Worm (Caenorhabditis elegans) whole organism, L4 larva: ENCODE results near the gene gei-8.

Source experiments
- D1046.2 ChIP-seq: fragments of 200-800 bp; sonication (Bioruptor generic); IDR thresholded peaks from 2 replicates; pipeline ENCODE4 v1.3.6; 2022; ENCODE audit warnings: missing genetic modification characterization, missing compliant biosample characterization
- T20F7.1 ChIP-seq: fragments of 200-800 bp; sonication (Bioruptor generic); optimal IDR thresholded peaks from 2 replicates; lab custom pipeline; 2018; ENCODE audit warnings: mild to moderate bottlenecking, missing genetic modification characterization, missing compliant biosample characterization
- T26A8.4 ChIP-seq: fragments of 200-800 bp; sonication (Bioruptor generic); IDR thresholded peaks from 2 replicates; pipeline ENCODE4 v1.3.6; 2022; ENCODE audit warnings: missing genetic modification characterization, missing compliant biosample characterization
- Y5F2A.4 ChIP-seq: fragments of 200-800 bp; sonication (Bioruptor generic); optimal IDR thresholded peaks from 2 replicates; lab custom pipeline; 2018; ENCODE audit warnings: mild to moderate bottlenecking, missing genetic modification characterization, missing compliant biosample characterization
- Y75B8A.6 ChIP-seq: fragments of 200-800 bp; sonication (Bioruptor generic); IDR thresholded peaks from 2 replicates; pipeline ENCODE4 v1.3.6; 2022; ENCODE audit warnings: missing genetic modification reagents, missing genetic modification characterization, missing compliant biosample characterization
- aha-1 ChIP-seq: fragments of 150-350 bp; peaks from one replicate; lab custom pipeline; 2014; ENCODE audit warnings: missing biosample characterization, missing genetic modification characterization
- aly-2 ChIP-seq: sonication (generic microtip); optimal IDR thresholded peaks from 2 replicates; lab custom pipeline; 2018; ENCODE audit warnings: missing biosample characterization, missing genetic modification characterization
- ama-1 ChIP-seq: fragments of 150-350 bp; optimal IDR thresholded peaks from 2 replicates; lab custom pipeline; 2014; ENCODE audit warnings: inconsistent platforms, mixed read lengths
- arid-1 ChIP-seq: fragments of 200-800 bp; sonication (Bioruptor generic); conservative IDR thresholded peaks from 2 replicates; pipeline ENCODE4 v1.3.6; 2022; ENCODE audit warnings: missing genetic modification reagents, missing genetic modification characterization, missing compliant biosample characterization
- attf-4 ChIP-seq: sonication (generic microtip); optimal IDR thresholded peaks from 3 replicates; lab custom pipeline; 2017; ENCODE audit warnings: missing biosample characterization, missing genetic modification characterization
- ceh-28 ChIP-seq: fragments of 150-350 bp; optimal IDR thresholded peaks from 2 replicates; lab custom pipeline; 2014; ENCODE audit warnings: missing biosample characterization, missing genetic modification reagents, missing genetic modification characterization
- ceh-62 ChIP-seq: sonication (generic microtip); optimal IDR thresholded peaks from 2 replicates; lab custom pipeline; 2017; ENCODE audit warnings: missing biosample characterization, missing genetic modification characterization
- ceh-82 ChIP-seq: sonication (generic microtip); optimal IDR thresholded peaks from 2 replicates; lab custom pipeline; 2017; ENCODE audit warnings: missing biosample characterization, missing genetic modification characterization
- daf-12 ChIP-seq: fragments of 150-350 bp; optimal IDR thresholded peaks from 2 replicates; lab custom pipeline; 2014; ENCODE audit warnings: missing biosample characterization, missing genetic modification reagents, missing genetic modification characterization
- daf-16 ChIP-seq, 3 experiments: sonication (generic microtip); optimal IDR thresholded peaks; 2 replicates each; lab custom pipeline; 2016 to 2017; ENCODE audit warnings: missing genetic modification characterization in 3 of 3, missing genetic modification reagents in 3 of 3, mild to moderate bottlenecking in 2 of 3, missing compliant biosample characterization in 2 of 3, missing biosample characterization in 1 of 3, moderate library complexity in 1 of 3
- daf-8 ChIP-seq: fragments of 200-800 bp; sonication (Bioruptor generic); IDR thresholded peaks from 2 replicates; pipeline ENCODE4 v1.3.6; 2022; ENCODE audit warnings: missing genetic modification characterization, missing compliant biosample characterization
- dmd-6 ChIP-seq: fragments of 200-800 bp; sonication (Bioruptor generic); IDR thresholded peaks from 2 replicates; pipeline ENCODE4 v1.3.6; 2022; ENCODE audit warnings: missing genetic modification reagents, missing genetic modification characterization, missing compliant biosample characterization
- dmd-8 ChIP-seq: fragments of 200-800 bp; sonication (Bioruptor generic); IDR thresholded peaks from 2 replicates; pipeline ENCODE4 v1.3.6; 2022; ENCODE audit warnings: missing genetic modification characterization, missing compliant biosample characterization
- dmd-9 ChIP-seq: fragments of 200-800 bp; sonication (Bioruptor generic); IDR thresholded peaks from 2 replicates; pipeline ENCODE4 v1.3.6; 2022; ENCODE audit warnings: missing genetic modification reagents, missing genetic modification characterization, missing compliant biosample characterization
- dpl-1 ChIP-seq: fragments of 150-350 bp; optimal IDR thresholded peaks from 2 replicates; lab custom pipeline; 2014; ENCODE audit warnings: missing biosample characterization, missing genetic modification reagents, missing genetic modification characterization
- gei-8 ChIP-seq: fragments of 200-800 bp; sonication (Bioruptor generic); optimal IDR thresholded peaks from 2 replicates; lab custom pipeline; 2018; ENCODE audit warnings: mild to moderate bottlenecking, missing genetic modification characterization, missing compliant biosample characterization
- lim-7 ChIP-seq: fragments of 200-800 bp; sonication (Bioruptor generic); IDR thresholded peaks from 2 replicates; pipeline ENCODE4 v1.3.6; 2022; ENCODE audit warnings: missing genetic modification characterization, missing compliant biosample characterization
- lin-1 ChIP-seq: fragments of 200-800 bp; sonication (Bioruptor generic); IDR thresholded peaks from 2 replicates; pipeline ENCODE4 v1.3.6; 2022; ENCODE audit warnings: missing genetic modification reagents, missing genetic modification characterization, missing compliant biosample characterization
- lin-13 ChIP-seq: fragments of 150-350 bp; optimal IDR thresholded peaks from 2 replicates; lab custom pipeline; 2014; ENCODE audit warnings: missing biosample characterization, missing genetic modification reagents, missing genetic modification characterization
- lin-29 ChIP-seq: fragments of 200-800 bp; sonication (Bioruptor generic); IDR thresholded peaks from 2 replicates; pipeline ENCODE4 v1.3.6; 2022; ENCODE audit warnings: missing genetic modification reagents, missing genetic modification characterization, missing compliant biosample characterization
- lir-3 ChIP-seq: sonication (generic microtip); optimal IDR thresholded peaks from 2 replicates; lab custom pipeline; 2016; ENCODE audit warnings: mild to moderate bottlenecking, missing genetic modification characterization, missing compliant biosample characterization
- lsy-2 ChIP-seq, 2 experiments: fragments of 150-350 bp in 1 of 2; sonication (generic microtip) in 1 of 2; optimal IDR thresholded peaks; 2 replicates each; lab custom pipeline; 2014 to 2017; ENCODE audit warnings: missing biosample characterization in 2 of 2, missing genetic modification characterization in 2 of 2
- madf-5 ChIP-seq, 2 experiments: fragments of 200-800 bp; sonication (Bioruptor generic); IDR thresholded peaks; 2 replicates each; pipeline ENCODE4 v1.3.6; 2022; ENCODE audit warnings: missing compliant biosample characterization in 2 of 2, missing genetic modification characterization in 2 of 2
- mdl-1 ChIP-seq, 2 experiments: fragments of 150-350 bp in 1 of 2; sonication (generic microtip) in 1 of 2; optimal IDR thresholded peaks; 2 replicates each; lab custom pipeline; 2014 to 2017; ENCODE audit warnings: missing biosample characterization in 2 of 2, missing genetic modification characterization in 2 of 2
- mep-1 ChIP-seq: fragments of 150-350 bp; sonication (generic microtip); optimal IDR thresholded peaks from 3 replicates; lab custom pipeline; 2014; ENCODE audit warnings: missing biosample characterization, missing genetic modification characterization
- mes-2 ChIP-seq: sonication (generic microtip); optimal IDR thresholded peaks from 2 replicates; lab custom pipeline; 2016; ENCODE audit warnings: missing genotype, mild to moderate bottlenecking, missing genetic modification characterization, missing compliant biosample characterization; ENCODE audit not compliant: poor library complexity, severe bottlenecking
- mxl-2 ChIP-seq: fragments of 200-800 bp; sonication (Bioruptor generic); conservative IDR thresholded peaks from 2 replicates; pipeline ENCODE4 v1.3.6; 2022; ENCODE audit warnings: missing genetic modification reagents, missing genetic modification characterization, missing compliant biosample characterization
- nhr-102 ChIP-seq: sonication (generic microtip); optimal IDR thresholded peaks from 2 replicates; lab custom pipeline; 2016; ENCODE audit warnings: mild to moderate bottlenecking, missing genetic modification characterization, moderate library complexity, missing compliant biosample characterization
- nhr-11 ChIP-seq: fragments of 150-350 bp; optimal IDR thresholded peaks from 2 replicates; lab custom pipeline; 2014; ENCODE audit warnings: missing biosample characterization, missing genetic modification characterization
- nhr-28 ChIP-seq: fragments of 150-350 bp; optimal IDR thresholded peaks from 2 replicates; lab custom pipeline; 2014; ENCODE audit warnings: missing biosample characterization, missing genetic modification characterization
- nhr-41 ChIP-seq: fragments of 200-800 bp; sonication (Bioruptor generic); IDR thresholded peaks from 2 replicates; pipeline ENCODE4 v1.3.6; 2022; ENCODE audit warnings: missing genetic modification reagents, missing genetic modification characterization, missing compliant biosample characterization
- nhr-48 ChIP-seq: sonication (generic microtip); optimal IDR thresholded peaks from 2 replicates; lab custom pipeline; 2016; ENCODE audit warnings: mild to moderate bottlenecking, missing genetic modification characterization, missing compliant biosample characterization
- nhr-6 ChIP-seq: fragments of 150-350 bp; optimal IDR thresholded peaks from 2 replicates; lab custom pipeline; 2014; ENCODE audit warnings: missing biosample characterization, missing genetic modification characterization
- nhr-76 ChIP-seq: fragments of 150-350 bp; optimal IDR thresholded peaks from 2 replicates; lab custom pipeline; 2014; ENCODE audit warnings: missing biosample characterization, missing genetic modification characterization
- nhr-77 ChIP-seq: fragments of 150-350 bp; optimal IDR thresholded peaks from 2 replicates; lab custom pipeline; 2014; ENCODE audit warnings: missing biosample characterization, missing genetic modification characterization
- php-3 ChIP-seq: fragments of 200-800 bp; sonication (Bioruptor generic); IDR thresholded peaks from 2 replicates; pipeline ENCODE4 v1.3.6; 2022; ENCODE audit warnings: missing genetic modification reagents, missing genetic modification characterization, missing compliant biosample characterization
- pqm-1 ChIP-seq: sonication (generic microtip); optimal IDR thresholded peaks from 2 replicates; lab custom pipeline; 2017; ENCODE audit warnings: missing biosample characterization, missing genetic modification characterization
- saeg-2 ChIP-seq: fragments of 200-800 bp; sonication (Bioruptor generic); IDR thresholded peaks from 2 replicates; pipeline ENCODE4 v1.3.6; 2022; ENCODE audit warnings: missing genetic modification reagents, missing genetic modification characterization, missing compliant biosample characterization
- set-16 ChIP-seq: fragments of 200-800 bp; sonication (Bioruptor generic); IDR thresholded peaks from 2 replicates; pipeline ENCODE4 v1.3.6; 2022; ENCODE audit warnings: missing genetic modification reagents, missing genetic modification characterization, missing compliant biosample characterization
- skn-1 ChIP-seq: fragments of 150-350 bp; optimal IDR thresholded peaks from 2 replicates; lab custom pipeline; 2014; ENCODE audit warnings: missing biosample characterization, missing genetic modification characterization
- snpc-1.2 ChIP-seq: fragments of 200-800 bp; sonication (Bioruptor generic); IDR thresholded peaks from 2 replicates; pipeline ENCODE4 v1.3.6; 2022; ENCODE audit warnings: missing genetic modification reagents, missing genetic modification characterization, missing compliant biosample characterization
- spr-1 ChIP-seq: sonication (generic microtip); optimal IDR thresholded peaks from 2 replicates; lab custom pipeline; 2016; ENCODE audit warnings: mild to moderate bottlenecking, missing genetic modification characterization, missing compliant biosample characterization
- spr-3 ChIP-seq: fragments of 200-800 bp; sonication (Bioruptor generic); optimal IDR thresholded peaks from 2 replicates; lab custom pipeline; 2018; ENCODE audit warnings: mild to moderate bottlenecking, missing genetic modification characterization, missing compliant biosample characterization
- unc-130 ChIP-seq: sonication (generic microtip); optimal IDR thresholded peaks from 2 replicates; lab custom pipeline; 2016; ENCODE audit warnings: missing genetic modification reagents, missing genetic modification characterization, missing compliant biosample characterization
- unc-62 ChIP-seq, 3 experiments: fragments of 150-350 bp in 1 of 3; sonication (generic microtip); optimal IDR thresholded peaks in 2 of 3; peaks in 1 of 3; 1 replicate in 1 of 3; 2 replicates in 2 of 3; lab custom pipeline; 2014 to 2017; ENCODE audit warnings: missing biosample characterization in 3 of 3, missing genetic modification characterization in 3 of 3, missing genetic modification reagents in 3 of 3, missing genotype in 1 of 3
- zip-11 ChIP-seq: fragments of 200-800 bp; sonication (Bioruptor generic); IDR thresholded peaks from 2 replicates; pipeline ENCODE4 v1.3.6; 2022; ENCODE audit warnings: missing genetic modification characterization, missing compliant biosample characterization

The gei-8 gene

ce11 chrIII:8158140-8158786, 37.2 kb upstream of the gei-8 start, which contains the start of gene atg-13 (continued):
- TF ChIP-seq nhr-77 (tag; lab: Kevin White, UChicago): no peak
- TF ChIP-seq pqm-1: no peak
- TF ChIP-seq D1046.2 (GFP tag; lab: Robert Waterston, UW): no peak
- TF ChIP-seq unc-62 (GFP tag; optimal IDR thresholded peaks at IDR 0.05 in 1 of 2; lab: Kevin White, UChicago): no peak
- TF ChIP-seq unc-62 (tag; optimal IDR thresholded peaks at IDR 0.05; lab: Kevin White, UChicago): no peak
- TF ChIP-seq spr-3 (GFP tag; lab: Kevin White, UChicago): no peak
- TF ChIP-seq nhr-11 (tag; lab: Kevin White, UChicago): no peak
- TF ChIP-seq ceh-28 (tag; lab: Kevin White, UChicago): no peak
- TF ChIP-seq skn-1: no peak
- no peak for TF ChIP-seq spr-1 (tag; lab: Kevin White, UChicago)
- no peak for TF ChIP-seq gei-8 (GFP tag; lab: Kevin White, UChicago)
- peak; percentile 18 for TF ChIP-seq aha-1 (tag; lab: Kevin White, UChicago)
- TF ChIP-seq T20F7.1 (GFP tag; lab: Kevin White, UChicago): peak; percentile 7
- peak in 1 of 2 experiments; percentile 47 for TF ChIP-seq mdl-1 (tag; optimal IDR thresholded peaks at IDR 0.05; lab: Kevin White, UChicago)
- TF ChIP-seq saeg-2: no peak
- TF ChIP-seq lir-3 (tag; lab: Kevin White, UChicago): no peak
- TF ChIP-seq nhr-41: no peak
- no peak for TF ChIP-seq lim-7 (GFP tag; lab: Robert Waterston, UW)
- no peak for TF ChIP-seq nhr-28 (tag; lab: Kevin White, UChicago)
- no peak for TF ChIP-seq lin-29 (GFP tag; lab: Robert Waterston, UW)
- TF ChIP-seq unc-130: no peak
- no peak for TF ChIP-seq arid-1 (GFP tag; lab: Robert Waterston, UW)
- no peak for TF ChIP-seq zip-11 (GFP tag; lab: Robert Waterston, UW)
- TF ChIP-seq ama-1 (lab: Kevin White, UChicago): peak; percentile 20
- no peak for TF ChIP-seq aly-2
- no peak for TF ChIP-seq snpc-1.2 (GFP tag; lab: Robert Waterston, UW)
- TF ChIP-seq mes-2 (tag; lab: Kevin White, UChicago): peak; percentile 74
- no peak for TF ChIP-seq nhr-6 (tag; lab: Kevin White, UChicago)
- no peak for TF ChIP-seq set-16 (GFP tag; lab: Robert Waterston, UW)
- 0 out of 2 replicates have a peak, but pooled peaks have one; percentile 11 for TF ChIP-seq dmd-6
- TF ChIP-seq nhr-102: no peak
- TF ChIP-seq dpl-1 (GFP tag; lab: Kevin White, UChicago): peak; percentile 9
- TF ChIP-seq attf-4 (tag; lab: Kevin White, UChicago): no peak
- no peak for TF ChIP-seq daf-16 (GFP tag; optimal IDR thresholded peaks at IDR 0.05; lab: Kevin White, UChicago)
- peak; percentile 48 for TF ChIP-seq daf-16 (tag; optimal IDR thresholded peaks at IDR 0.05; lab: Kevin White, UChicago)
- TF ChIP-seq Y5F2A.4 (GFP tag; lab: Kevin White, UChicago): no peak
- TF ChIP-seq daf-8: no peak
- TF ChIP-seq dmd-8 (GFP tag; lab: Robert Waterston, UW): no peak
- TF ChIP-seq mep-1 (tag; lab: Kevin White, UChicago): no peak
- no peak for TF ChIP-seq daf-12
- no peak for TF ChIP-seq nhr-48
- TF ChIP-seq ceh-82: no peak
- TF ChIP-seq madf-5 (GFP tag; IDR thresholded peaks at IDR 0.05; lab: Robert Waterston, UW): no peak
- TF ChIP-seq lin-13: no peak
- no peak for TF ChIP-seq lin-1
- no peak for TF ChIP-seq dmd-9 (GFP tag; lab: Robert Waterston, UW)
- peak in 1 of 2 experiments; percentile 38 for TF ChIP-seq lsy-2 (tag; optimal IDR thresholded peaks at IDR 0.05; lab: Kevin White, UChicago)
- TF ChIP-seq T26A8.4 (GFP tag; lab: Robert Waterston, UW): no peak
- no peak for TF ChIP-seq mxl-2 (GFP tag; lab: Robert Waterston, UW)
- no peak for TF ChIP-seq Y75B8A.6 (GFP tag; lab: Robert Waterston, UW)
- TF ChIP-seq php-3 (GFP tag; lab: Robert Waterston, UW): no peak
- no peak for TF ChIP-seq nhr-76 (tag; lab: Kevin White, UChicago)
- no peak for TF ChIP-seq ceh-62 (tag; lab: Kevin White, UChicago)
